Worm (Caenorhabditis elegans): Measurements from ENCODE around the gene nlp-50.

DNA sequence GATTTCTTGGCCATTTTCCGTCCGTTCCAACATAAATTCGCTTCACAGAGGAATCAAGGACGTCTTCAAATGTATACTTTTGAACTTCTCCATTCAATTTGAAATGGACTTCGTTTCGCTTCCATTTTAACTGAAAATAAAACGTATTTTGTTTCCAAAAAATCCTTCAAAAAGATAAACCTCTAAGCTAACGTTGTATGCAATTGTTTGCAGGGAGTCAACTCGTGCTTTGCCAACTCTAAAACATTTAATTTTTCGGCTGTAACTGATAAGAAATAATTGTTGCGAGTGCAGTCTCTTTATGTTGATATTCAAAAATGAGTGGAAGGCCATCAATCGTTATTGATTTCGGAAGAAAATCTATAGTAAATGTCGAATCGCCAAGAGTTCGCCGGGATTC is 3.2 kb downstream of the nlp-50 start, which contains the start of gene F41G3.18:
- no peak for TF ChIP-seq him-1 (tag; optimal IDR thresholded peaks at IDR 0.05)
- TF ChIP-seq W03F9.2 (tag; optimal IDR thresholded peaks at IDR 0.05): no peak
- no peak for TF ChIP-seq dao-5 (tag; optimal IDR thresholded peaks at IDR 0.05)
